Worm (Caenorhabditis elegans) whole organism, L1 larva: ENCODE data around the gene F44E2.7.
A peak's percentile ranks its signal among the peaks of the same experiment; 100 is the strongest.

Source experiments
- C16A3.4 ChIP-seq: fragments of 150-350 bp; optimal IDR thresholded peaks from 2 replicates; lab custom pipeline; 2014; ENCODE audit warnings: missing biosample characterization, missing genetic modification characterization
- F16B12.6 ChIP-seq: fragments of 150-350 bp; optimal IDR thresholded peaks from 2 replicates; lab custom pipeline; 2014; ENCODE audit warnings: missing biosample characterization, missing genetic modification characterization
- aly-2 ChIP-seq: fragments of 150-350 bp; optimal IDR thresholded peaks from 2 replicates; lab custom pipeline; 2014; ENCODE audit warnings: missing biosample characterization, missing genetic modification characterization
- ama-1 ChIP-seq: fragments of 150-350 bp; optimal IDR thresholded peaks from 2 replicates; lab custom pipeline; 2014
- ceh-82 ChIP-seq, 3 experiments: fragments of 150-350 bp in 1 of 3; sonication (generic microtip) in 2 of 3; optimal IDR thresholded peaks; 2 replicates each; lab custom pipeline; 2014 to 2017; ENCODE audit warnings: missing biosample characterization in 3 of 3, missing genetic modification characterization in 3 of 3
- dpl-1 ChIP-seq, 3 experiments: fragments of 150-350 bp in 2 of 3; sonication (generic microtip) in 1 of 3; optimal IDR thresholded peaks; 2 replicates each; lab custom pipeline; 2014 to 2017; ENCODE audit warnings: missing biosample characterization in 3 of 3, missing genetic modification characterization in 3 of 3, missing genetic modification reagents in 3 of 3
- efl-3 ChIP-seq: fragments of 200-800 bp; sonication (Bioruptor generic); optimal IDR thresholded peaks from 2 replicates; lab custom pipeline; 2018; ENCODE audit warnings: mild to moderate bottlenecking, missing genetic modification characterization, missing compliant biosample characterization
- ets-5 ChIP-seq: fragments of 200-800 bp; sonication (Bioruptor generic); IDR thresholded peaks from 2 replicates; pipeline ENCODE4 v1.3.6; 2022; ENCODE audit warnings: missing genetic modification characterization, missing compliant biosample characterization
- fkh-4 ChIP-seq: sonication (generic microtip); optimal IDR thresholded peaks from 2 replicates; lab custom pipeline; 2016; ENCODE audit warnings: missing compliant biosample characterization, missing genetic modification characterization, borderline replicate concordance
- fos-1 ChIP-seq: fragments of 150-350 bp; optimal IDR thresholded peaks from 2 replicates; lab custom pipeline; 2014; ENCODE audit warnings: missing biosample characterization, missing genetic modification characterization
- irx-1 ChIP-seq: sonication (generic microtip); optimal IDR thresholded peaks from 2 replicates; lab custom pipeline; 2016; ENCODE audit warnings: missing genetic modification characterization, missing compliant biosample characterization
- jun-1 ChIP-seq: fragments of 150-350 bp; optimal IDR thresholded peaks from 2 replicates; lab custom pipeline; 2014; ENCODE audit warnings: missing biosample characterization, missing genetic modification reagents, missing genetic modification characterization
- lin-13 ChIP-seq: fragments of 150-350 bp; optimal IDR thresholded peaks from 2 replicates; lab custom pipeline; 2014; ENCODE audit warnings: missing biosample characterization, missing genetic modification reagents, missing genetic modification characterization
- lin-35 ChIP-seq, 2 experiments: fragments of 150-350 bp; optimal IDR thresholded peaks; 2 replicates each; lab custom pipeline; 2014; ENCODE audit warnings: missing biosample characterization in 2 of 2, missing genetic modification characterization in 2 of 2, missing genetic modification reagents in 2 of 2
- lir-3 ChIP-seq: sonication (generic microtip); optimal IDR thresholded peaks from 2 replicates; lab custom pipeline; 2016; ENCODE audit warnings: mild to moderate bottlenecking, missing genetic modification characterization, moderate library complexity, missing compliant biosample characterization; ENCODE audit not compliant: poor library complexity
- mef-2 ChIP-seq: fragments of 150-350 bp; optimal IDR thresholded peaks from 2 replicates; lab custom pipeline; 2014; ENCODE audit warnings: missing biosample characterization, missing genetic modification characterization
- mep-1 ChIP-seq: fragments of 150-350 bp; optimal IDR thresholded peaks from 2 replicates; lab custom pipeline; 2014; ENCODE audit warnings: missing biosample characterization, missing genetic modification characterization
- nhr-12 ChIP-seq: sonication (generic microtip); optimal IDR thresholded peaks from 2 replicates; lab custom pipeline; 2017; ENCODE audit warnings: missing biosample characterization, missing genetic modification characterization
- nhr-20 ChIP-seq: sonication (generic microtip); optimal IDR thresholded peaks from 2 replicates; lab custom pipeline; 2016; ENCODE audit warnings: mild to moderate bottlenecking, missing genetic modification characterization, missing compliant biosample characterization
- nhr-28 ChIP-seq: fragments of 150-350 bp; optimal IDR thresholded peaks from 2 replicates; lab custom pipeline; 2014; ENCODE audit warnings: missing biosample characterization, missing genetic modification characterization
- nhr-76 ChIP-seq: sonication (generic microtip); optimal IDR thresholded peaks from 2 replicates; lab custom pipeline; 2017; ENCODE audit warnings: missing biosample characterization, missing genetic modification characterization
- pag-3 ChIP-seq: sonication (generic microtip); optimal IDR thresholded peaks from 2 replicates; lab custom pipeline; 2017; ENCODE audit warnings: missing genetic modification characterization, mild to moderate bottlenecking, missing compliant biosample characterization, antibody characterized with exemption, borderline replicate concordance; ENCODE audit not compliant: insufficient read depth
- rnt-1 ChIP-seq: sonication (generic microtip); optimal IDR thresholded peaks from 2 replicates; lab custom pipeline; 2016; ENCODE audit warnings: mild to moderate bottlenecking, missing genetic modification characterization, moderate library complexity, missing compliant biosample characterization
- snu-23 ChIP-seq: sonication (generic microtip); optimal IDR thresholded peaks from 2 replicates; lab custom pipeline; 2016; ENCODE audit warnings: missing genetic modification characterization, missing compliant biosample characterization
- sup-37 ChIP-seq: fragments of 200-800 bp; sonication (Bioruptor generic); optimal IDR thresholded peaks from 2 replicates; lab custom pipeline; 2018; ENCODE audit warnings: mild to moderate bottlenecking, missing genetic modification characterization, missing compliant biosample characterization
- unc-86 ChIP-seq: sonication (generic microtip); optimal IDR thresholded peaks from 2 replicates; lab custom pipeline; 2016; ENCODE audit warnings: missing genetic modification characterization, missing compliant biosample characterization
- unc-98 ChIP-seq: fragments of 200-800 bp; sonication (Bioruptor generic); IDR thresholded peaks from 2 replicates; pipeline ENCODE4 v1.3.6; 2022; ENCODE audit warnings: missing genetic modification characterization, missing compliant biosample characterization
- vab-15 ChIP-seq: sonication (generic microtip); optimal IDR thresholded peaks from 2 replicates; lab custom pipeline; 2017; ENCODE audit warnings: missing genotype, mild to moderate bottlenecking, missing genetic modification characterization, missing compliant biosample characterization
- ztf-11 ChIP-seq, 2 experiments: sonication (generic microtip); optimal IDR thresholded peaks; 2 replicates each; lab custom pipeline; 2016 to 2017; ENCODE audit warnings: missing genetic modification characterization in 2 of 2, missing biosample characterization in 1 of 2, missing compliant biosample characterization in 1 of 2
- ztf-4 ChIP-seq: fragments of 150-350 bp; optimal IDR thresholded peaks from 2 replicates; lab custom pipeline; 2014; ENCODE audit warnings: missing biosample characterization, missing genetic modification characterization

F44E2.7 gene

ce11 chrIII:8797211-8797733 lies 51.0 kb downstream of the F44E2.7 start (continued):
- TF ChIP-seq dpl-1 (GFP tag; optimal IDR thresholded peaks at IDR 0.05; lab: Kevin White, UChicago): peak in 2 of 3 experiments; percentile 27 to 48
- peak; percentile 77 for TF ChIP-seq lin-13 (GFP tag; lab: Kevin White, UChicago)
- peak; percentile 47 for TF ChIP-seq rnt-1 (tag; lab: Kevin White, UChicago)
- peak; percentile 68 to 73 (median 69) for TF ChIP-seq ceh-82 (tag; optimal IDR thresholded peaks at IDR 0.05; lab: Kevin White, UChicago)
- TF ChIP-seq nhr-12: no peak
- TF ChIP-seq unc-98 (GFP tag; lab: Robert Waterston, UW): no peak
- peak; percentile 68 for TF ChIP-seq irx-1 (tag; lab: Kevin White, UChicago)
- peak; percentile 11 for TF ChIP-seq fkh-4 (tag; lab: Kevin White, UChicago)
- peak; percentile 82 for TF ChIP-seq C16A3.4 (tag; lab: Kevin White, UChicago)
- TF ChIP-seq lin-35 (GFP tag; optimal IDR thresholded peaks at IDR 0.05; lab: Kevin White, UChicago): peak; percentile 70 to 82
- TF ChIP-seq ztf-4 (tag; lab: Kevin White, UChicago): peak; percentile 78
- peak; percentile 25 for TF ChIP-seq vab-15
- no peak for TF ChIP-seq nhr-28 (tag; lab: Kevin White, UChicago)
- no peak for TF ChIP-seq ets-5
- peak; percentile 84 for TF ChIP-seq mep-1
- no peak for TF ChIP-seq efl-3 (GFP tag; lab: Kevin White, UChicago)
- peak; percentile 88 for TF ChIP-seq snu-23 (GFP tag; lab: Kevin White, UChicago)
- no peak for TF ChIP-seq nhr-76 (tag; lab: Kevin White, UChicago)
- no peak for TF ChIP-seq F16B12.6 (tag; lab: Kevin White, UChicago)
- TF ChIP-seq lir-3 (tag; lab: Kevin White, UChicago): peak; percentile 62
- TF ChIP-seq nhr-20 (tag; lab: Kevin White, UChicago): peak; percentile 89
- TF ChIP-seq pag-3 (tag; lab: Kevin White, UChicago): peak; percentile 30
- no peak for TF ChIP-seq aly-2 (tag; lab: Kevin White, UChicago)
- TF ChIP-seq sup-37 (GFP tag; lab: Kevin White, UChicago): peak; percentile 38
- peak in 1 of 2 experiments; percentile 49 for TF ChIP-seq ztf-11 (tag; optimal IDR thresholded peaks at IDR 0.05; lab: Kevin White, UChicago)
- TF ChIP-seq fos-1 (tag; lab: Kevin White, UChicago): peak; percentile 87
- TF ChIP-seq unc-86 (tag; lab: Kevin White, UChicago): peak; percentile 92
- TF ChIP-seq mef-2: peak; percentile 47
- TF ChIP-seq ama-1: no peak
- peak; percentile 84 for TF ChIP-seq jun-1 (tag; lab: Kevin White, UChicago)
- TF ChIP-seq, all 84 proteins: peak for 54
